Fruit fly (Drosophila melanogaster): ENCODE results near the gene Stt3A.

dm6 chrX:21044278-21044830 is 9.4 kb downstream of the Stt3A start:
- TF ChIP-seq Myc (optimal IDR thresholded peaks at IDR 0.05) (no peak), h (optimal IDR thresholded peaks at IDR 0.05) (no peak)

Data from Kc167 (cell line).